Worm (Caenorhabditis elegans) whole organism, L4/young adult: ENCODE results near the gene egl-45.

Experiments
- dao-5 ChIP-seq: sonication (generic microtip); optimal IDR thresholded peaks from 2 replicates; lab custom pipeline; 2016; ENCODE audit warnings: missing genotype, missing genetic modification characterization, moderate library complexity, missing compliant biosample characterization
- him-1 ChIP-seq: sonication (generic microtip); optimal IDR thresholded peaks from 2 replicates; lab custom pipeline; 2016; ENCODE audit warnings: missing genotype, missing genetic modification reagents, missing genetic modification characterization, missing compliant biosample characterization

DNA sequence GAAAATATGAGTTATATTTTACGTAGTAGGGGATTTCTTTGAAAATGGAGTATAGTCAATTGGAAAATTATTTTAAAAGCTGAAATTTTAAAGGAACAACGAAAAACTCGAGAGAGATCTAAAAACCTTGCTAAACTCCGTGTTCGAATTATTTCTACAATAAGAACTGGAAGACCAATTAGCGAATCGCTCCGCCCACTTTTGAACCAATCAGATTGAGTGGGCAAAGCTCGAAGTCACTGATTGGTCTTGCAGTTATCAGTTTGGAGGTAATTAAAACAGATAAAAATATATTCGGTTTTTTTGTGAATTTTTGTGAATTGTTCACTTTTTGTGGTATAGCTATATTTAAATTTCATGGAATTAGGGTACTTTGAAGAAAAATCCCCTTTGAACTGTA is 5.1 kb downstream of the egl-45 start:
- no peak for TF ChIP-seq him-1 (tag; lab: Kevin White, UChicago)
- TF ChIP-seq dao-5 (tag; lab: Kevin White, UChicago), result no peak
